Worm (Caenorhabditis elegans): ENCODE results near the gene K02E11.6.
A peak's percentile ranks its signal among the peaks of the same experiment; 100 is the strongest.

Gene K02E11.6

DNA sequence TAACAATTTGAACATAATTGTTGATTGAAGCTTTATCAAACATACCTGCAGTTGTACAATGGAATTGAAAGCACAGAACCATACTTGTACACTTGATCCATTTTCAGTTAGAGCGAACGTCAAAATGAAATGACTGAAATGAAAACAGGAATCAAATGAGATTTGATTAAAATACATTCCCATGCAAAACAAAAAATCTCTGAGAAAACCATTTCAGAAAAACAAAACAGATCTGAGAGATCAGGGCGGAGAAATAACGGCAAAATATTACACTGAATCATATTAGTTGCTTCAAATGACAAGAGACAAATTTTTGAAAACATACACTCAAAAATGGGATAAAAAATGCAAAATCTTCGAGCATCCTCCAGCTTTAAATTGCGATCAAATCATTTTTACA, 31.2 kb downstream of the K02E11.6 start, which contains the start of gene srt-33:
TSS of gene srt-33 (minus strand) at position 101 of the 400 bp plus-strand sequence.
- no peak for TF ChIP-seq hrde-1 (tag; optimal IDR thresholded peaks at IDR 0.05; ENCODE audit: borderline replicate concordance)
- no peak for TF ChIP-seq nfya-1 (tag; optimal IDR thresholded peaks at IDR 0.05; ENCODE audit: borderline replicate concordance, insufficient read depth)
- no peak for TF ChIP-seq snpc-1.1 (tag; optimal IDR thresholded peaks at IDR 0.05; ENCODE audit: insufficient read depth)
- TF ChIP-seq madf-6 (GFP tag; IDR thresholded peaks at IDR 0.05), result no peak
- no peak for TF ChIP-seq Y53F4B.3 (GFP tag; IDR thresholded peaks at IDR 0.05)
- no peak for TF ChIP-seq lin-54 (GFP tag; optimal IDR thresholded peaks at IDR 0.05)

DNA sequence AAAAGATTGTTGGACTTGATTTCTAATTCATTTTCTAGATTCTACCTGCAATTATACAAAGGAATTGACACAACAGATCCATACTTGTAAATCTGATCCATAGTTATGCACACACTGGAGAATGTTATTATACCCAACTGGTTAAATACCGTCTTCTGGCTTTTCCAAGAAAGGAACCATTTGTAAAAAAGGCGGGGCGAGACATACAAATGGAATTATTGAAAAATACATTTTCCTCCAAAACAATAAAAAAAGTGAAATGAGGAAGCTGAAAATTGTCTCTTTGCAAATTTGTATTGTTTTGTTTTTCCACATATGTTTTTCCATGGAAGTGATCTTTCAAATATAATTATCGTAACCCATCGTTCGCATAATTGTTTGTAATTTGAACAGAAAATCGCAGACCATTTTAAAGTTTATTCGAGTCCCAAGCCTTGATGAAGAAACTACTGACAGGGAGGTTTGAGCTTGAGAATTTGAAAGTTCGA, 33.7 kb downstream of the K02E11.6 start, which contains the start of the genes srt-74 and F40G12.9:
TSS of gene srt-74 (minus strand) at position 101 of the 488 bp plus-strand sequence.
TSS of gene F40G12.9 (plus strand) at position 438 of the 488 bp plus-strand sequence.
- no peak for TF ChIP-seq athp-1 (tag; optimal IDR thresholded peaks at IDR 0.05)

DNA sequence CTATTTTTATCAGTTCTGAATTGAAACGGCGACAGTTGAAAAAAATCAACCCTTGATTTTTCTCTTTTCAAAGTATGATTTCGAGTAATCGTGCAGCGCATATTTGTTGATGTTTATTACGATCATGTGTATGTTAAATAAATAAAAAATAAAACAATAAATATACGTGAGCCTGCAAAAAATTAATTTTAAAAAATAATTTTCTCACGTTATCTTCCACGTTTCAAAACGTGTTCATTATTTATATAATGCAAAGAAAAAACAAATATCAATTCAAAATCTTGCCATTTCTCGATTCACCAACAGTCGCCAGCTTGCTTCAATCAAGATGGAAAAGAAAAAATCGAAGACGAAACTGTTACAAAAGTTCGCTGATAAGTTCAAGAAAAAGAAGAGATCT, 34.6 kb downstream of the K02E11.6 start, which contains the start of gene F40G12.10:
TSS of gene F40G12.10 (plus strand) at position 301 of the 400 bp plus-strand sequence.
- no peak for TF ChIP-seq lsy-27 (tag; optimal IDR thresholded peaks at IDR 0.05; ENCODE audit: borderline replicate concordance, insufficient read depth)
- no peak for TF ChIP-seq B0336.3 (GFP tag; IDR thresholded peaks at IDR 0.05)
- no peak for TF ChIP-seq ceh-27 (GFP tag; optimal IDR thresholded peaks at IDR 0.05)
- TF ChIP-seq nhr-90 (tag; optimal IDR thresholded peaks at IDR 0.05), result no peak
- no peak for TF ChIP-seq aptf-2 (GFP tag; conservative IDR thresholded peaks at IDR 0.05)
- TF ChIP-seq ztf-18 (tag; optimal IDR thresholded peaks at IDR 0.05), result no peak
- no peak for TF ChIP-seq ZK185.1 (tag; optimal IDR thresholded peaks at IDR 0.05; ENCODE audit: poor library complexity, severe bottlenecking)
- TF ChIP-seq akir-1 (GFP tag; optimal IDR thresholded peaks at IDR 0.05), result no peak
- TF ChIP-seq ceh-79 (tag; optimal IDR thresholded peaks at IDR 0.05), result no peak
- TF ChIP-seq F52B5.7 (tag; optimal IDR thresholded peaks at IDR 0.05), result no peak
- no peak for TF ChIP-seq egl-18 (GFP tag; IDR thresholded peaks at IDR 0.05)
- no peak for TF ChIP-seq athp-1 (tag; optimal IDR thresholded peaks at IDR 0.05)
- no peak for TF ChIP-seq him-1 (tag; optimal IDR thresholded peaks at IDR 0.05)
- no peak for TF ChIP-seq ztf-28 (GFP tag; IDR thresholded peaks at IDR 0.05)

DNA sequence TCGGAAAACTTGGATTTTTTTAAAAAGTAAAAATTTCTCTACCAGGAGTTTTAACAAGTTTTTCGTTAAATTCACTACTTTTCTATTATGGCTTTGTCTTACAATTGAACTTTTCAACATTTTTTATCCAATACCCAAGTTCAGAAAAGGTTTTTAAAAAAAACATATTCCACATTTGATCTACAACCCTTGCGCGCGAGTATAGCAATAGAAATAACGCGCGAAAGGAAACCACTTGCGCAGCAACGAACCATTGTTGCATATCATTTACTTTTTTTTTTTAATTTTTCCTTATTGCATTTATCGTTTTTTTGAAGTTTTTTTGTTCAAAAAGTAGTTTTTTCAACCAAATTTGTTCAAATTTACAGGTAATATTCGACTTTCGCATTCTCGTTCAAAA, 37.2 kb downstream of the K02E11.6 start, which contains the start of gene F40G12.11:
TSS of gene F40G12.11 (plus strand) at position 369 of the 400 bp plus-strand sequence.
- TF ChIP-seq lin-35 (GFP tag; optimal IDR thresholded peaks at IDR 0.05) (no peak), madf-6 (GFP tag; IDR thresholded peaks at IDR 0.05) (peak; percentile 52; the same call in 1 of the 2 replicates), efl-1 (GFP tag; optimal IDR thresholded peaks at IDR 0.05) (peak; percentile 78), nhr-80 (tag; optimal IDR thresholded peaks at IDR 0.05) (no peak), zfh-2 (GFP tag; conservative IDR thresholded peaks at IDR 0.05) (no peak), ceh-58 (GFP tag; IDR thresholded peaks at IDR 0.05) (no peak), ceh-27 (GFP tag; optimal IDR thresholded peaks at IDR 0.05) (no peak), mxl-1 (tag; optimal IDR thresholded peaks at IDR 0.05) (no peak), F57C9.4 (tag; optimal IDR thresholded peaks at IDR 0.05) (no peak), rpc-1 (optimal IDR thresholded peaks at IDR 0.05) (no peak), rpc-1 (tag; optimal IDR thresholded peaks at IDR 0.05) (no peak), die-1 (tag; optimal IDR thresholded peaks at IDR 0.05) (no peak), T07F8.4 (tag; optimal IDR thresholded peaks at IDR 0.05) (no peak), gei-17 (GFP tag; optimal IDR thresholded peaks at IDR 0.05) (no peak), aptf-2 (GFP tag; conservative IDR thresholded peaks at IDR 0.05) (no peak), athp-1 (tag; optimal IDR thresholded peaks at IDR 0.05) (no peak), egl-44 (GFP tag; IDR thresholded peaks at IDR 0.05) (no peak), ceh-79 (tag; optimal IDR thresholded peaks at IDR 0.05) (no peak), rcor-1 (GFP tag; IDR thresholded peaks at IDR 0.05) (no peak), somi-1 (GFP tag; optimal IDR thresholded peaks at IDR 0.05) (no peak), dpff-1 (tag; optimal IDR thresholded peaks at IDR 0.05) (no peak), madf-8 (GFP tag; conservative IDR thresholded peaks at IDR 0.05) (0 out of 2 replicates have a peak, but pooled peaks have one; percentile 18), F57A8.1 (GFP tag; optimal IDR thresholded peaks at IDR 0.05) (no peak), B0336.3 (GFP tag; IDR thresholded peaks at IDR 0.05) (no peak), cebp-2 (GFP tag; IDR thresholded peaks at IDR 0.05) (no peak), Y67H2A.10 (GFP tag; conservative IDR thresholded peaks at IDR 0.05) (no peak), dpl-1 (GFP tag; optimal IDR thresholded peaks at IDR 0.05) (peak; percentile 34), rec-8 (tag; optimal IDR thresholded peaks at IDR 0.05) (no peak)
